Worm (Caenorhabditis elegans) whole organism, L4/young adult: ENCODE measurements around the gene rhy-1.

Experiments
- dao-5 ChIP-seq: sonication (generic microtip); optimal IDR thresholded peaks from 2 replicates; lab custom pipeline; 2016; ENCODE audit warnings: missing genotype, missing genetic modification characterization, moderate library complexity, missing compliant biosample characterization
- him-1 ChIP-seq: sonication (generic microtip); optimal IDR thresholded peaks from 2 replicates; lab custom pipeline; 2016; ENCODE audit warnings: missing genotype, missing genetic modification reagents, missing genetic modification characterization, missing compliant biosample characterization

DNA sequence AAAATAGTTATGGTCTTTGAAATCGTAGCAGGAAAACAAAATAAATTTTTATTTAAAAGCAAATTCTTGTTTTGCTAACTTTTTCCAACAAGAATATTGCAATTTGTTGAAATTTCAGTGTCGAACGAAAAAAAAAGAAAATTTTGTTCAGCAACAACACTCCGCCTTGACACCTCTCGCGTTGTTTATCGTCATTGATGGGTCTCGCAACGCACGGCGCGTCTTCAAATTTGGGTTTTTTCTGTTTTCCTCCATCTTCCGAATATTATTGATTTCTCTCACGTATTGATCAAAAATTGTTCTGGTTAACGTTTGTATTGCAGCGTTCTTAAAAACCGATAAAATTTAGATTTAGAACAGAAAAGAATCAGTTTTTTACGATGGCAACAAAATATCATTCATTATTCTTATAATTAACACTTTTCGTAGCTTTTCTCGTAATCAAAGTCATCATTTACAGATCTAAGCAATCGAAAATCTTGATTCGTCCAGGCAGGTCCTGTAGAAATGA, 8.3 kb downstream of the rhy-1 start, which contains the start of gene dpl-1:
- TF ChIP-seq him-1 (tag; lab: Kevin White, UChicago) (no peak), dao-5 (tag; lab: Kevin White, UChicago) (no peak)
